Worm (Caenorhabditis elegans) whole organism, L3 larva: ENCODE data around the gene ZK1010.2.
A peak's percentile ranks its signal among the peaks of the same experiment; 100 is the strongest.

Experiments used
- R02D3.7 ChIP-seq: fragments of 150-350 bp; optimal IDR thresholded peaks from 2 replicates; lab custom pipeline; 2014; ENCODE audit warnings: missing biosample characterization, missing genetic modification characterization
- ZK546.5 ChIP-seq: sonication (generic microtip); optimal IDR thresholded peaks from 2 replicates; lab custom pipeline; 2017; ENCODE audit warnings: missing biosample characterization, missing genetic modification characterization
- aly-2 ChIP-seq: fragments of 150-350 bp; optimal IDR thresholded peaks from 2 replicates; lab custom pipeline; 2014; ENCODE audit warnings: missing biosample characterization, missing genetic modification characterization
- ama-1 ChIP-seq: fragments of 150-350 bp; optimal IDR thresholded peaks from 2 replicates; lab custom pipeline; 2018
- ceh-16 ChIP-seq: sonication (generic microtip); optimal IDR thresholded peaks from 2 replicates; lab custom pipeline; 2017; ENCODE audit warnings: missing biosample characterization, missing genetic modification characterization
- egl-27 ChIP-seq: sonication (generic microtip); optimal IDR thresholded peaks from 4 replicates; lab custom pipeline; 2017; ENCODE audit warnings: missing biosample characterization, missing genetic modification reagents, missing genetic modification characterization
- elt-1 ChIP-seq: fragments of 150-350 bp; optimal IDR thresholded peaks from 2 replicates; lab custom pipeline; 2014; ENCODE audit warnings: missing biosample characterization, missing genetic modification characterization
- elt-2 ChIP-seq: sonication (generic microtip); optimal IDR thresholded peaks from 2 replicates; lab custom pipeline; 2016; ENCODE audit warnings: missing genetic modification reagents, mild to moderate bottlenecking, missing genetic modification characterization, missing compliant biosample characterization
- jun-1 ChIP-seq: fragments of 150-350 bp; optimal IDR thresholded peaks from 2 replicates; lab custom pipeline; 2014; ENCODE audit warnings: missing biosample characterization, missing genetic modification reagents, missing genetic modification characterization
- lin-39 ChIP-seq: fragments of 150-350 bp; optimal IDR thresholded peaks from 2 replicates; lab custom pipeline; 2018; ENCODE audit warnings: missing biosample characterization, missing genetic modification reagents, missing genetic modification characterization
- zag-1 ChIP-seq: fragments of 150-350 bp; optimal IDR thresholded peaks from 2 replicates; lab custom pipeline; 2014; ENCODE audit warnings: missing biosample characterization, missing genetic modification characterization
- ztf-11 ChIP-seq: fragments of 150-350 bp; optimal IDR thresholded peaks from 2 replicates; lab custom pipeline; 2014; ENCODE audit warnings: missing biosample characterization, missing genetic modification characterization

ce11 chrIII:12942307-12942706 is 35.4 kb downstream of the ZK1010.2 start, which contains the start of gene unc-25:
- TF ChIP-seq elt-2 (tag; lab: Kevin White, UChicago) = no peak
- no peak for TF ChIP-seq R02D3.7
- TF ChIP-seq ztf-11 (tag; lab: Kevin White, UChicago) = no peak
- TF ChIP-seq aly-2 (tag; lab: Kevin White, UChicago) = no peak
- no peak for TF ChIP-seq ZK546.5 (tag; lab: Kevin White, UChicago)
- peak; percentile 57 for TF ChIP-seq lin-39 (tag; lab: Kevin White, UChicago)
- TF ChIP-seq zag-1 (tag; lab: Kevin White, UChicago) = no peak
- TF ChIP-seq ceh-16 (tag; lab: Kevin White, UChicago) = no peak
- TF ChIP-seq ama-1 (lab: Kevin White, UChicago) = no peak
- TF ChIP-seq egl-27 = no peak
- no peak for TF ChIP-seq elt-1
- TF ChIP-seq jun-1 = no peak
